Worm (Caenorhabditis elegans): Measurements from ENCODE around the gene odr-3.

odr-3 gene

DNA sequence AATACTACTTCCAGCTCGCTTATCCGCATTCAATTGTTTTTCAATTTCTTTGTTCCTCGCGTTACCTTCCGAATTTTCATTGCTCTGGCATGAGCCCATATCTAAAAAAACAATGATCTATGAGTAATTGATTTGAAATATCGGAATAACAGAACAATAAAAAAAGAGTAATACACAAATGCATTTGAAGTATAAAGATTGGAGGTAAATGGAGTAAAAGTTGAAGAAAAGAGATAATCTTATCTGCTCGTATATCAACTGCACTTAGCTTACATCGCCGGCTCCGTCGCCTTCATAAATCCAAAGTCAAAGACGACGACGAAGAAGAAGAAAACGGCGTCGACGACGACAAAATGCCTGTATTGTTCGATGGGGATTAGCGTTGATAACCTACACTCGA, at the start of gene odr-3:
TSS of gene odr-3 (minus strand) at position 101 of the 400 bp plus-strand sequence.
- TF ChIP-seq R02D3.7 (tag; optimal IDR thresholded peaks at IDR 0.05) (no peak), lin-38 (GFP tag; IDR thresholded peaks at IDR 0.05) (no peak), unc-130 (GFP tag; optimal IDR thresholded peaks at IDR 0.05) (no peak), mes-2 (tag; optimal IDR thresholded peaks at IDR 0.05; ENCODE audit: poor library complexity, severe bottlenecking) (no peak), jun-1 (tag; optimal IDR thresholded peaks at IDR 0.05) (no peak), zfp-2 (tag; optimal IDR thresholded peaks at IDR 0.05) (no peak), nhr-10 (tag; optimal IDR thresholded peaks at IDR 0.05) (no peak), ctbp-1 (GFP tag; IDR thresholded peaks at IDR 0.05) (no peak), saeg-2 (GFP tag; IDR thresholded peaks at IDR 0.05) (no peak), daf-8 (GFP tag; IDR thresholded peaks at IDR 0.05) (no peak), ztf-7 (tag; optimal IDR thresholded peaks at IDR 0.05) (no peak), lsy-2 (tag; optimal IDR thresholded peaks at IDR 0.05) (no peak), lin-15B (tag; optimal IDR thresholded peaks at IDR 0.05) (no peak)

- peak in 1 of 2 experiments; percentile 93 for TF ChIP-seq daf-16 (GFP tag; optimal IDR thresholded peaks at IDR 0.05)
- TF ChIP-seq daf-16 (tag; optimal IDR thresholded peaks at IDR 0.05): no peak
- TF ChIP-seq fos-1 (tag; optimal IDR thresholded peaks at IDR 0.05): no peak
- no peak for TF ChIP-seq ctbp-1 (GFP tag; IDR thresholded peaks at IDR 0.05)
- TF ChIP-seq tag-97 (GFP tag; IDR thresholded peaks at IDR 0.05): no peak
- TF ChIP-seq unc-62 (GFP tag; optimal IDR thresholded peaks at IDR 0.05 in 1 of 2): peak in 1 of 2 experiments; percentile 83
- no peak for TF ChIP-seq unc-62 (tag; optimal IDR thresholded peaks at IDR 0.05)
- TF ChIP-seq ceh-62 (tag; optimal IDR thresholded peaks at IDR 0.05): no peak
These were observed 49.4 kb upstream of the odr-3 start for ce11 chrV:13298706-13299105.

DNA sequence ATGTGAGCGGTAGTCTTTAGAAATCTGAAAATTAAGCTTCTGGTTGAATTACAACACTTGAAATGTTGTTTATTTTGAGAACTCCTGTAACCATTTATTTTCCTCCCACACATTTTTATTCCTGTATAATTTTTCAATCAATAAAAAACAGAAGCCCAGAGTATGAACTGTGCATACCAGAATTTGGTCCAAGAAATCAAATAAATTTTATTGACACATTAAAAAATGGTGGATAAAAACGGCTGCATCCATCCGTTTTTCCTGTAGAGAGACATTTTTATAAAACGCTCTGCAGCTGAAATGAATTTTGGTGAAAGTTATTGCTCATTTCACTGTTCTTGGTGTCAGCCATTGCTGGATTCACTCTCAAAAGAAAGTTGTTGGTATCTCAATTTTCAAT, 47.9 kb upstream of the odr-3 start, which contains the start of gene C26E1.1:
TSS of gene C26E1.1 (plus strand) at position 301 of the 400 bp plus-strand sequence.
- TF ChIP-seq T20F7.1 (GFP tag; optimal IDR thresholded peaks at IDR 0.05) (no peak), F49E8.2 (tag; optimal IDR thresholded peaks at IDR 0.05; ENCODE audit: borderline replicate concordance) (no peak), T26A8.4 (GFP tag; IDR thresholded peaks at IDR 0.05) (no peak)

DNA sequence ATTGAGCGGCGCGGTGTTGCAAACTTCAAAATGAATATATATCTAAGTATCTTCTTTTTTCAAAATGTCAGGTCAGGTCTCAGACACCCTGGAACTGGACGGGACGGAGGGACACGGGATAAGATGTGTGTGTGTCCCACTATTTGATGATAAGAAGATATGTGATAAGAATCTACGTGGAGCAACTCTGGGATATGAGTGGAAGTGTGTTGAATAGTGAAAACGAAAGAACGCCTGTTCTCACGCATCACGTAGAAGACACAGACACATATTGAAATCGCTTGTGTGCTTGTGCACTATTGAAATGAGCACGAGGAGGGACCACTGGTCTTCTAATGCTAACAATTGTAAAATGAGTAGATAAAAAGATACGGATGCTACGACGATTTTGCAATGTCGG, 46.5 kb upstream of the odr-3 start, which contains the start of gene uig-1:
TSS of gene uig-1 (minus strand) at position 120 of the 400 bp plus-strand sequence.
- TF ChIP-seq fkh-10 (GFP tag; optimal IDR thresholded peaks at IDR 0.05) (no peak), unc-62 (GFP tag; optimal IDR thresholded peaks at IDR 0.05 in 1 of 2) (peak in 1 of 2 experiments; percentile 63), unc-62 (tag; optimal IDR thresholded peaks at IDR 0.05) (no peak)

DNA sequence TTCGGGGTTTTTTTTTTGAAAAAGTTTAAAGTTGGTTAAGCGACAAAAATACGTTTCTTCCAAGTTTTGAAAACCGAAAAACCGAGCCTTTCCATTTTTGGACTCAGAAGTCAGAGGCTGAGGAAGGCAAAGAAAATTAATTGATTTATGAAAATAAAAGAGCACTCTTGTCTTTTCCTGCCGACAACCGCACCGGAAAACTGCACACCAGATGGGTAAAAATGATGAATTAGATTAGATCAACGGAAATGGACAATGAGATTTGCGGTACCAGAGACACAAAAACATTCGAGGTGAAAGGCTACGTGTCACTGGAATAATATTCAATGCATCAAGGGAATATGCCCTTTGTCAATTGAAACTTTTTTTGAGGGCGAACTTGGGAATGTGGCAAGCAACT, 45.2 kb upstream of the odr-3 start:
- no peak for TF ChIP-seq ctbp-1 (GFP tag; IDR thresholded peaks at IDR 0.05)
- no peak for TF ChIP-seq cey-2 (tag; optimal IDR thresholded peaks at IDR 0.05; ENCODE audit: borderline replicate concordance, insufficient read depth)
- no peak for TF ChIP-seq nhr-76 (tag; optimal IDR thresholded peaks at IDR 0.05)
- no peak for TF ChIP-seq F44E2.7 (GFP tag; IDR thresholded peaks at IDR 0.05)
- TF ChIP-seq lsy-2 (tag; optimal IDR thresholded peaks at IDR 0.05): no peak
- no peak for TF ChIP-seq ceh-28 (tag; optimal IDR thresholded peaks at IDR 0.05)
- no peak for TF ChIP-seq Y105C5A.15 (GFP tag; IDR thresholded peaks at IDR 0.05)
- TF ChIP-seq nhr-11 (tag; optimal IDR thresholded peaks at IDR 0.05): no peak

- peak in 1 of 2 experiments; percentile 36 for TF ChIP-seq daf-16 (GFP tag; optimal IDR thresholded peaks at IDR 0.05)
- TF ChIP-seq daf-16 (tag; optimal IDR thresholded peaks at IDR 0.05): no peak
- no peak for TF ChIP-seq lin-1 (GFP tag; IDR thresholded peaks at IDR 0.05)
These were observed 39.5 kb upstream of the odr-3 start for ce11 chrV:13288881-13289280.

DNA sequence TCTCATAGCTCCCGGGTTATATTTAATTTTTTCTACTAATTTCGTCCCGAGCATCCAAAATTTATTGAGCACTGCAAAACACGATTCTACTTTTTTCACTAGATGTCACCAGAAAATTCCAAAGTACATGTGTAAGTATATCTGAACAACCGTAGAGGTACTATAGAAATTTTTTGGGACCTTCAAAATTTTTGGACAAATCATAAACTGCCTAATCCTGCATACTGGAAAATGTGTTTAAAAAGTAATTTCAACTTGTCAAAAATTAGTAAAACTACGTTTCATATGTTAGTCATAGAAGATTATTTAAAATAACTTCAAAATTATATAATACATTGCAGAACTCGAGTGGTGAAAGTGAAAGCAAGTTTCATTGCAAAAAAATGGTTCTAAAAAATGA, 37.2 kb upstream of the odr-3 start:
- peak; percentile 91 for TF ChIP-seq aha-1 (tag)
- no peak for TF ChIP-seq ceh-32 (tag; optimal IDR thresholded peaks at IDR 0.05; ENCODE audit: poor library complexity)
